Fruit fly (Drosophila melanogaster): ENCODE data around the gene CG42717.

CG42717 gene

DNA sequence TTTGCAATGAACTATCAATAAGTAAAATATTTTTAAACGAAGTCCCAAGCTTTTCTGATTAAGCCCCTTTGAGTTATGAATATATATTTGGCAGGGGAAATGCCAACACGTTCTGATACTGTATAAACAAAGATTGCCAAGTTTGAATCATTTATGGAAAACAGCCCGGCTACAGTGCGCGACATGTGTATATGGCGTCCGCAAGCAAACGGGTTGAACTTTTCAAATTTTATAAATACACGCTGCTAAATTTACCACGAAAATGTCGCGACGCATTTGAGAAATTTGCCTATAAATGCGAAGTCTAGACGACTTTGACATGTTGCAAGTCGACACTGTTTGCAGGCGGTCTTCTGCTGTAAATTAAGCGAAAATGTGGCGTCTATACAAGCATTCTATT, 15.1 kb upstream of the CG42717 start (continued):
- TF ChIP-seq TFAM (GFP tag; optimal IDR thresholded peaks at IDR 0.05) (no peak), CG3163 (GFP tag; optimal IDR thresholded peaks at IDR 0.05) (no peak), dan (GFP tag; IDR thresholded peaks at IDR 0.05) (no peak), zf30C (GFP tag; optimal IDR thresholded peaks at IDR 0.05) (no peak), caup (GFP tag; optimal IDR thresholded peaks at IDR 0.05; ENCODE audit: severe bottlenecking) (peak; percentile 53), CG18262 (tag; optimal IDR thresholded peaks at IDR 0.05) (no peak), grau (tag; optimal IDR thresholded peaks at IDR 0.05) (peak; percentile 62), CoRest (tag; optimal IDR thresholded peaks at IDR 0.05) (peak; percentile 43), pros (GFP tag; optimal IDR thresholded peaks at IDR 0.05) (no peak), Hand (GFP tag; optimal IDR thresholded peaks at IDR 0.05) (no peak), pum (GFP tag; optimal IDR thresholded peaks at IDR 0.05) (no peak), Dfd (GFP tag; optimal IDR thresholded peaks at IDR 0.05) (no peak), Eip74EF (GFP tag; optimal IDR thresholded peaks at IDR 0.05) (no peak), hth (optimal IDR thresholded peaks at IDR 0.05) (no peak), onecut (GFP tag; IDR thresholded peaks at IDR 0.05) (0 out of 2 replicates have a peak, but pooled peaks have one; percentile 28), row (GFP tag; IDR thresholded peaks at IDR 0.05) (peak; percentile 71), slbo (GFP tag; IDR thresholded peaks at IDR 0.05) (peak; percentile 77), yki (optimal IDR thresholded peaks at IDR 0.05) (no peak), CG12942 (GFP tag; optimal IDR thresholded peaks at IDR 0.05) (no peak), CG30431 (GFP tag; optimal IDR thresholded peaks at IDR 0.05) (peak; percentile 20), eve (GFP tag; optimal IDR thresholded peaks at IDR 0.05) (no peak), Blimp-1 (GFP tag; optimal IDR thresholded peaks at IDR 0.05) (no peak), sr (GFP tag; IDR thresholded peaks at IDR 0.05) (no peak), PHDP (tag; optimal IDR thresholded peaks at IDR 0.05) (peak; percentile 47), CG4617 (GFP tag; optimal IDR thresholded peaks at IDR 0.05; ENCODE audit: borderline replicate concordance) (no peak), vvl (GFP tag; IDR thresholded peaks at IDR 0.05) (peak; percentile 74), sisA (GFP tag; IDR thresholded peaks at IDR 0.05) (no peak), chif (GFP tag; optimal IDR thresholded peaks at IDR 0.05) (no peak), CG6689 (GFP tag; IDR thresholded peaks at IDR 0.05) (peak; percentile 48; the same call in 1 of the 2 replicates), NFAT (GFP tag; IDR thresholded peaks at IDR 0.05) (0 out of 2 replicates have a peak, but pooled peaks have one; percentile 45), cato (GFP tag; optimal IDR thresholded peaks at IDR 0.05; ENCODE audit: borderline replicate concordance) (no peak), CG14860 (GFP tag; IDR thresholded peaks at IDR 0.05; ENCODE audit: partially characterized antibody) (no peak), insv (GFP tag; optimal IDR thresholded peaks at IDR 0.05) (no peak), tap (tag; optimal IDR thresholded peaks at IDR 0.05) (peak; percentile 7), al (GFP tag; IDR thresholded peaks at IDR 0.05) (peak; percentile 56; the same call in 1 of the 2 replicates), CG11723 (GFP tag; optimal IDR thresholded peaks at IDR 0.05) (peak; percentile 10), Trl (optimal IDR thresholded peaks at IDR 0.05) (no peak), Trl (GFP tag; optimal IDR thresholded peaks at IDR 0.05) (peak; percentile 22), CrebB (tag; optimal IDR thresholded peaks at IDR 0.05) (no peak), Drgx (GFP tag; IDR thresholded peaks at IDR 0.05) (peak; percentile 81), knrl (GFP tag; IDR thresholded peaks at IDR 0.05; ENCODE audit: partially characterized antibody) (no peak), CG32772 (GFP tag; IDR thresholded peaks at IDR 0.05) (no peak), cad (GFP tag; optimal IDR thresholded peaks at IDR 0.05) (no peak), CG8359 (GFP tag; optimal IDR thresholded peaks at IDR 0.05; ENCODE audit: borderline replicate concordance) (no peak), CG2875 (GFP tag; optimal IDR thresholded peaks at IDR 0.05) (no peak), her (GFP tag; optimal IDR thresholded peaks at IDR 0.05) (peak; percentile 17), Camta (GFP tag; optimal IDR thresholded peaks at IDR 0.05) (no peak), ssp (GFP tag; IDR thresholded peaks at IDR 0.05) (no peak), CG6854 (GFP tag; optimal IDR thresholded peaks at IDR 0.05) (no peak), shn (GFP tag; optimal IDR thresholded peaks at IDR 0.05) (peak; percentile 37), Lpt (GFP tag; optimal IDR thresholded peaks at IDR 0.05) (no peak), D19A (tag; optimal IDR thresholded peaks at IDR 0.05) (no peak)

Data from whole organism, embryonic.